Worm (Caenorhabditis elegans) whole organism, L4 larva: ENCODE measurements around the gene icl-1.

ENCODE experiments used
- duxl-1 ChIP-seq: sonication (generic microtip); optimal IDR thresholded peaks from 2 replicates; lab custom pipeline; 2016; ENCODE audit warnings: mild to moderate bottlenecking, missing genetic modification characterization, moderate library complexity, missing compliant biosample characterization; ENCODE audit not compliant: poor library complexity
- lin-13 ChIP-seq: fragments of 150-350 bp; optimal IDR thresholded peaks from 2 replicates; lab custom pipeline; 2014; ENCODE audit warnings: missing biosample characterization, missing genetic modification reagents, missing genetic modification characterization
- nhr-11 ChIP-seq: fragments of 150-350 bp; optimal IDR thresholded peaks from 2 replicates; lab custom pipeline; 2014; ENCODE audit warnings: missing biosample characterization, missing genetic modification characterization
- snpc-1.2 ChIP-seq: fragments of 200-800 bp; sonication (Bioruptor generic); IDR thresholded peaks from 2 replicates; pipeline ENCODE4 v1.3.6; 2022; ENCODE audit warnings: missing genetic modification reagents, missing genetic modification characterization, missing compliant biosample characterization
- tag-97 ChIP-seq: fragments of 200-800 bp; sonication (Bioruptor generic); IDR thresholded peaks from 2 replicates; pipeline ENCODE4 v1.3.6; 2022; ENCODE audit warnings: missing genetic modification characterization, missing compliant biosample characterization
- unc-39 ChIP-seq: sonication (generic microtip); optimal IDR thresholded peaks from 2 replicates; lab custom pipeline; 2017; ENCODE audit warnings: missing biosample characterization, missing genetic modification characterization
- zip-2 ChIP-seq: fragments of 150-350 bp; optimal IDR thresholded peaks from 2 replicates; lab custom pipeline; 2014; ENCODE audit warnings: missing biosample characterization, missing genetic modification characterization

DNA sequence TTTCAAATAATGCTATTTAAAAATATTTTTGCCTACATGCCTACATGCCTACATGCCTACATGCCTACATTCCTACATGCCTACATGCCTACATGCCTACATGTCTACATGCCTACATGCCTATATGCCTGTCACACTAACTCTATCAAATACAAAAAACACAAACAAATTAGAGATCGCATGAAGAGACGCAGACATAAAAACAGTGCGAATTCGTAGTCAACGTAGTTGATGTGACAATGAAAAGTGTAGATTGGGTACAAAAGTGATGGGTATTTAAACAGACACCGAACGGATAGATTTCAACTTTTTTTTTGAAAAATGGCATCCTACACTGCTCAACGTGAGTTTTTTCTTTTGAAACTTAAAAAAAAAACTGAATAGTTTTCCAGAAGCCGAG is 49.5 kb upstream of the icl-1 start, which contains the start of gene R09E12.9:
- TF ChIP-seq nhr-11 = no peak
- no peak for TF ChIP-seq snpc-1.2 (GFP tag; lab: Robert Waterston, UW)
- TF ChIP-seq duxl-1 (tag; lab: Kevin White, UChicago) = peak; percentile 20
- no peak for TF ChIP-seq tag-97 (GFP tag; lab: Robert Waterston, UW)
- TF ChIP-seq unc-39 (tag; lab: Kevin White, UChicago) = no peak
- TF ChIP-seq zip-2 = no peak
- TF ChIP-seq lin-13 (GFP tag; lab: Kevin White, UChicago) = no peak
